Worm (Caenorhabditis elegans) whole organism, L2 larva: Measurements from ENCODE around the gene W09D6.1.
"Not testable (repeated sequence)": the region's sequence is repeated elsewhere in the genome, so short reads cannot be mapped to it uniquely, and the experiment has no call there.

Experiments
- C34F6.9 ChIP-seq: fragments of 150-350 bp; optimal IDR thresholded peaks from 2 replicates; lab custom pipeline; 2014; ENCODE audit warnings: missing biosample characterization, missing genetic modification characterization
- F13H6.1 ChIP-seq: sonication (generic microtip); optimal IDR thresholded peaks from 2 replicates; lab custom pipeline; 2016; ENCODE audit warnings: missing genetic modification characterization, missing compliant biosample characterization
- R02D3.7 ChIP-seq: fragments of 150-350 bp; optimal IDR thresholded peaks from 2 replicates; lab custom pipeline; 2014; ENCODE audit warnings: missing biosample characterization, missing genetic modification characterization
- Y55F3AM.14 ChIP-seq: fragments of 200-800 bp; sonication (Bioruptor generic); optimal IDR thresholded peaks from 2 replicates; lab custom pipeline; 2018; ENCODE audit warnings: mild to moderate bottlenecking, missing genetic modification characterization, missing compliant biosample characterization
- ZK546.5 ChIP-seq: sonication (generic microtip); optimal IDR thresholded peaks from 2 replicates; lab custom pipeline; 2017; ENCODE audit warnings: missing biosample characterization, missing genetic modification characterization
- alr-1 ChIP-seq: fragments of 150-350 bp; optimal IDR thresholded peaks from 2 replicates; lab custom pipeline; 2014; ENCODE audit warnings: missing biosample characterization, missing genetic modification characterization
- aly-2 ChIP-seq: fragments of 150-350 bp; optimal IDR thresholded peaks from 2 replicates; lab custom pipeline; 2014; ENCODE audit warnings: missing biosample characterization, missing genetic modification characterization
- ama-1 ChIP-seq: fragments of 150-350 bp; optimal IDR thresholded peaks from 2 replicates; lab custom pipeline; 2018; ENCODE audit warnings: inconsistent platforms
- blmp-1 ChIP-seq: sonication (generic microtip); optimal IDR thresholded peaks from 2 replicates; lab custom pipeline; 2017; ENCODE audit warnings: missing genetic modification characterization, mild to moderate bottlenecking, missing compliant biosample characterization, antibody characterized with exemption, moderate library complexity; ENCODE audit not compliant: insufficient read depth
- ceh-16 ChIP-seq: fragments of 150-350 bp; optimal IDR thresholded peaks from 2 replicates; lab custom pipeline; 2014; ENCODE audit warnings: missing biosample characterization, missing genetic modification characterization
- ceh-82 ChIP-seq: fragments of 150-350 bp; optimal IDR thresholded peaks from 2 replicates; lab custom pipeline; 2014; ENCODE audit warnings: missing biosample characterization, missing genetic modification characterization
- crh-2 ChIP-seq: sonication (generic microtip); optimal IDR thresholded peaks from 2 replicates; lab custom pipeline; 2017; ENCODE audit warnings: missing biosample characterization, missing genetic modification characterization
- dmd-4 ChIP-seq: sonication (generic microtip); optimal IDR thresholded peaks from 2 replicates; lab custom pipeline; 2017; ENCODE audit warnings: missing biosample characterization, missing genetic modification characterization
- egl-27 ChIP-seq: sonication (generic microtip); optimal IDR thresholded peaks from 3 replicates; lab custom pipeline; 2017; ENCODE audit warnings: missing biosample characterization, missing genetic modification reagents, missing genetic modification characterization
- elt-1 ChIP-seq: fragments of 150-350 bp; optimal IDR thresholded peaks from 2 replicates; lab custom pipeline; 2014; ENCODE audit warnings: missing biosample characterization, missing genetic modification characterization
- elt-3 ChIP-seq: sonication (generic microtip); optimal IDR thresholded peaks from 2 replicates; lab custom pipeline; 2017; ENCODE audit warnings: missing biosample characterization, missing genetic modification characterization
- fos-1 ChIP-seq: fragments of 150-350 bp; optimal IDR thresholded peaks from 2 replicates; lab custom pipeline; 2014; ENCODE audit warnings: missing biosample characterization, missing genetic modification characterization
- gmeb-1 ChIP-seq: fragments of 150-350 bp; optimal IDR thresholded peaks from 2 replicates; lab custom pipeline; 2014; ENCODE audit warnings: missing biosample characterization, missing genetic modification characterization
- lin-11 ChIP-seq: fragments of 150-350 bp; sonication (generic microtip); optimal IDR thresholded peaks from 2 replicates; lab custom pipeline; 2014; ENCODE audit warnings: missing biosample characterization, missing genetic modification characterization, inconsistent platforms, mixed read lengths
- lin-13 ChIP-seq: fragments of 150-350 bp; optimal IDR thresholded peaks from 2 replicates; lab custom pipeline; 2014; ENCODE audit warnings: missing biosample characterization, missing genetic modification reagents, missing genetic modification characterization
- lin-39 ChIP-seq: fragments of 150-350 bp; optimal IDR thresholded peaks from 2 replicates; lab custom pipeline; 2014; ENCODE audit warnings: missing biosample characterization, missing genetic modification reagents, missing genetic modification characterization
- lsy-2 ChIP-seq, 2 experiments: fragments of 150-350 bp in 1 of 2; sonication (generic microtip) in 1 of 2; optimal IDR thresholded peaks; 2 replicates each; lab custom pipeline; 2014 to 2017; ENCODE audit warnings: missing biosample characterization in 2 of 2, missing genetic modification characterization in 2 of 2
- mab-5 ChIP-seq: fragments of 150-350 bp; optimal IDR thresholded peaks from 2 replicates; lab custom pipeline; 2014; ENCODE audit warnings: missing biosample characterization, missing genetic modification characterization
- mdl-1 ChIP-seq, 2 experiments: fragments of 150-350 bp in 1 of 2; sonication (generic microtip) in 1 of 2; optimal IDR thresholded peaks; 2 replicates each; lab custom pipeline; 2017; ENCODE audit warnings: missing biosample characterization in 2 of 2, missing genetic modification characterization in 2 of 2
- nhr-11 ChIP-seq: fragments of 150-350 bp; optimal IDR thresholded peaks from 2 replicates; lab custom pipeline; 2014; ENCODE audit warnings: missing biosample characterization, missing genetic modification characterization
- nhr-12 ChIP-seq: fragments of 150-350 bp; optimal IDR thresholded peaks from 2 replicates; lab custom pipeline; 2014; ENCODE audit warnings: missing biosample characterization, missing genetic modification characterization
- nhr-129 ChIP-seq: fragments of 150-350 bp; optimal IDR thresholded peaks from 2 replicates; lab custom pipeline; 2014; ENCODE audit warnings: missing biosample characterization, missing genetic modification characterization
- nhr-21 ChIP-seq: fragments of 150-350 bp; optimal IDR thresholded peaks from 2 replicates; lab custom pipeline; 2014; ENCODE audit warnings: missing biosample characterization, missing genetic modification characterization
- nhr-23 ChIP-seq: fragments of 150-350 bp; optimal IDR thresholded peaks from 2 replicates; lab custom pipeline; 2014; ENCODE audit warnings: missing biosample characterization, missing genetic modification reagents, missing genetic modification characterization
- nhr-25 ChIP-seq: fragments of 150-350 bp; sonication (generic microtip); optimal IDR thresholded peaks from 3 replicates; lab custom pipeline; 2014; ENCODE audit warnings: missing biosample characterization, missing genetic modification characterization
- nhr-6 ChIP-seq: fragments of 150-350 bp; optimal IDR thresholded peaks from 2 replicates; lab custom pipeline; 2014; ENCODE audit warnings: missing biosample characterization, missing genetic modification characterization
- nhr-77 ChIP-seq: fragments of 150-350 bp; optimal IDR thresholded peaks from 2 replicates; lab custom pipeline; 2014; ENCODE audit warnings: missing biosample characterization, missing genetic modification characterization
- peb-1 ChIP-seq: fragments of 150-350 bp; optimal IDR thresholded peaks from 2 replicates; lab custom pipeline; 2014; ENCODE audit warnings: missing biosample characterization, missing genetic modification characterization
- sem-4 ChIP-seq: fragments of 150-350 bp; optimal IDR thresholded peaks from 2 replicates; lab custom pipeline; 2014; ENCODE audit warnings: missing biosample characterization, missing genetic modification reagents, missing genetic modification characterization
- skn-1 ChIP-seq: sonication (generic microtip); optimal IDR thresholded peaks from 2 replicates; lab custom pipeline; 2017; ENCODE audit warnings: missing biosample characterization, missing genetic modification characterization
- sma-3 ChIP-seq: sonication (generic microtip); optimal IDR thresholded peaks from 2 replicates; lab custom pipeline; 2016; ENCODE audit warnings: missing genetic modification reagents, missing genetic modification characterization, missing compliant biosample characterization
- snpc-4 ChIP-seq: fragments of 150-350 bp; optimal IDR thresholded peaks from 2 replicates; lab custom pipeline; 2014; ENCODE audit warnings: missing biosample characterization, missing genetic modification characterization
- unc-39 ChIP-seq: fragments of 150-350 bp; optimal IDR thresholded peaks from 2 replicates; lab custom pipeline; 2014; ENCODE audit warnings: missing biosample characterization, missing genetic modification characterization
- unc-55 ChIP-seq: fragments of 150-350 bp; sonication (generic microtip); optimal IDR thresholded peaks from 3 replicates; lab custom pipeline; 2014; ENCODE audit warnings: missing biosample characterization, missing genetic modification reagents, missing genetic modification characterization
- unc-62 ChIP-seq: fragments of 150-350 bp; optimal IDR thresholded peaks from 2 replicates; lab custom pipeline; 2014; ENCODE audit warnings: missing biosample characterization, missing genetic modification reagents, missing genetic modification characterization
- zag-1 ChIP-seq: fragments of 150-350 bp; optimal IDR thresholded peaks from 2 replicates; lab custom pipeline; 2014; ENCODE audit warnings: missing biosample characterization, missing genetic modification characterization
- ztf-4 ChIP-seq: fragments of 150-350 bp; optimal IDR thresholded peaks from 2 replicates; lab custom pipeline; 2014; ENCODE audit warnings: missing biosample characterization, missing genetic modification characterization

Gene W09D6.1

ce11 chrIII:11026516-11027048 lies 42.1 kb upstream of the W09D6.1 start, which contains the start of gene Y48A6B.7 (continued):
- TF ChIP-seq nhr-11 (tag; lab: Kevin White, UChicago) (no peak), lin-39 (tag; lab: Kevin White, UChicago) (no peak), nhr-129 (no peak), nhr-25 (tag; lab: Kevin White, UChicago) (no peak), lsy-2 (tag; optimal IDR thresholded peaks at IDR 0.05; lab: Kevin White, UChicago) (no peak)

ce11 chrIII:11029337-11029736 lies 39.3 kb upstream of the W09D6.1 start, which contains the start of gene Y48A6B.8:
Gene Y48A6B.8 (minus strand): TSS chrIII:11029437.
- TF ChIP-seq nhr-21; nhr-23 (tag; lab: Kevin White, UChicago); dmd-4 (tag; lab: Kevin White, UChicago): not testable (repeated sequence)

DNA sequence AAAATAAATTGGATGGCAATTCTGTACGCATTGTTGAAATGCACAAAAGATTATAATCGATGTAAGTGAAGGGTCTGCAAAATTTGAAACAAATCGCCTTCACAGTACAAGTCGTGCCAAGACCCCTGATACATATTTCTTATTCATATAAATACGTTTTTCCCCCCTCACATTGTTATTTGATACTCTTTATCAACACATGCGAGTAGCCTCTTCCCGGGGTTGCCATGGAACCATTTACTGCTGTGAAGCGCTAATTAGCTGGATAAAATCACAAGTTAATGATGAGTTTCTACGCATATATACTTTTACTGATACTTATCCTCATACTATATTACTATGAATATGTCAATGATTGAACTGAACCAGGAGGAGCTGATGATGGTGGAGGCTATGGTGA lies 37.3 kb upstream of the W09D6.1 start, which contains the start of gene Y48A6B.14:
Gene Y48A6B.14, plus strand, starts transcription at position 301 of the 400 bp plus-strand sequence.
- no peak for TF ChIP-seq unc-39 (tag; lab: Kevin White, UChicago)
- no peak for TF ChIP-seq lin-39 (tag; lab: Kevin White, UChicago)
- no peak for TF ChIP-seq unc-62 (GFP tag; lab: Kevin White, UChicago)
- no peak for TF ChIP-seq unc-55 (GFP tag; lab: Kevin White, UChicago)
- no peak for TF ChIP-seq lin-13 (GFP tag; lab: Kevin White, UChicago)
- no peak for TF ChIP-seq peb-1
- TF ChIP-seq alr-1 (tag; lab: Kevin White, UChicago): no peak
- no peak for TF ChIP-seq nhr-21
- TF ChIP-seq crh-2 (tag; lab: Kevin White, UChicago): no peak
- no peak for TF ChIP-seq ZK546.5 (tag; lab: Kevin White, UChicago)
- no peak for TF ChIP-seq nhr-23 (tag; lab: Kevin White, UChicago)
- TF ChIP-seq ztf-4 (tag; lab: Kevin White, UChicago): no peak
- TF ChIP-seq gmeb-1 (tag; lab: Kevin White, UChicago): no peak
- TF ChIP-seq snpc-4 (tag; lab: Kevin White, UChicago): no peak
- no peak for TF ChIP-seq Y55F3AM.14 (GFP tag; lab: Kevin White, UChicago)

DNA sequence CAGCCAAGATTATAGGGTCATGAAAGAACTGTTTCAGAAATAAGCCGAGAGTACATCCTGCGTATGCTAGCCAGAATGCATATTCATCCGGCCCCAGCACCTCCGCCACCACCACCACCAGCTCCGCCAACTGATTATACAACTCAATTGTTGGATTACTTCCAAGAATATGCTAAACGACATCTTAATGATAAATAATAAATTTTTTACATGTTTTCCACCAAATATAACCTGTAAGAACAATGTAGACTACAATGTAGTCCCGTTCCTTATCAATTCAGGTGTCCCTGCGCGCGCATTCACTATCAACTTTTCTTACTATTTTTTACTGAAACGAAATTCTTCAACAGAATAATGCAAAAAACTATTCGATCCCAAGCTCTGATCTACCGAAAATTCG lies 35.8 kb upstream of the W09D6.1 start, which contains the start of gene Y48A6B.9:
Gene Y48A6B.9, plus strand, starts transcription at position 301 of the 400 bp plus-strand sequence.
- TF ChIP-seq mdl-1 (tag; optimal IDR thresholded peaks at IDR 0.05; lab: Kevin White, UChicago): no peak
- TF ChIP-seq ceh-16 (tag; lab: Kevin White, UChicago): no peak
- no peak for TF ChIP-seq nhr-25 (tag; lab: Kevin White, UChicago)
- TF ChIP-seq nhr-6 (tag; lab: Kevin White, UChicago): no peak
- no peak for TF ChIP-seq zag-1 (tag; lab: Kevin White, UChicago)
- no peak for TF ChIP-seq dmd-4 (tag; lab: Kevin White, UChicago)
- TF ChIP-seq skn-1 (tag; lab: Kevin White, UChicago): no peak
- no peak for TF ChIP-seq blmp-1 (tag; lab: Kevin White, UChicago)
- TF ChIP-seq Y55F3AM.14 (GFP tag; lab: Kevin White, UChicago): no peak
- TF ChIP-seq alr-1 (tag; lab: Kevin White, UChicago): no peak
- TF ChIP-seq mab-5 (tag; lab: Kevin White, UChicago): no peak
- TF ChIP-seq elt-1: no peak
- no peak for TF ChIP-seq ZK546.5 (tag; lab: Kevin White, UChicago)

DNA sequence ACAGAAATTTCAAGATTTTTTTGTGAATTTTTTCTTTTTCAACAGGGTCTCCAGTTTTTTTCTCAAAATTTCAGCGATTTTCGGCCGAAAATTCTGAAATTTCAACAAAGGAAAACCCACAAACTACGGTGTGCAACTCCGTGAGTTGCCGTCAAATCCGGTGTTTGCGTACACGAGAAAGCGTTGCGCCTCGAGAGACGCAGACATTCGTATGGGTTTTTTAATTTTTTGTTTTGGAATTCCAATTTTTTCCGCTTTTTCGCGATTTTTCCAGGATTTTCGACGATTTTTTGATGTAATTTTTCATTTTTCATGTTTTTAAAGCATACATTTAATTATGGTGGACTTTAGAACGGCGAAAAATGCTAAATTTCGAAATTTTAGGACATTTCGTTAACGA lies 32.5 kb upstream of the W09D6.1 start:
- peak; percentile 45 for TF ChIP-seq nhr-12 (tag; lab: Kevin White, UChicago)
- TF ChIP-seq nhr-6 (tag; lab: Kevin White, UChicago): peak; percentile 35
- TF ChIP-seq C34F6.9 (tag; lab: Kevin White, UChicago): peak; percentile 77
- peak; percentile 26 for TF ChIP-seq blmp-1 (tag; lab: Kevin White, UChicago)
- peak; percentile 6 for TF ChIP-seq ama-1 (lab: Kevin White, UChicago)
- peak; percentile 78 for TF ChIP-seq unc-55 (GFP tag; lab: Kevin White, UChicago)
- peak; percentile 60 for TF ChIP-seq F13H6.1 (tag; lab: Kevin White, UChicago)
- TF ChIP-seq lin-13 (GFP tag; lab: Kevin White, UChicago): peak; percentile 66
- peak; percentile 43 for TF ChIP-seq nhr-21
- TF ChIP-seq elt-3: no peak
- peak; percentile 55 for TF ChIP-seq nhr-129
- peak; percentile 7 for TF ChIP-seq sem-4
- no peak for TF ChIP-seq R02D3.7
- peak; percentile 67 for TF ChIP-seq lin-11 (tag; lab: Kevin White, UChicago)
- TF ChIP-seq nhr-25 (tag; lab: Kevin White, UChicago): peak; percentile 66
- peak; percentile 73 for TF ChIP-seq mab-5 (tag; lab: Kevin White, UChicago)
- peak; percentile 53 for TF ChIP-seq sma-3
- TF ChIP-seq skn-1 (tag; lab: Kevin White, UChicago): no peak
- peak; percentile 93 to 98 for TF ChIP-seq lsy-2 (tag; optimal IDR thresholded peaks at IDR 0.05; lab: Kevin White, UChicago)
- TF ChIP-seq snpc-4 (tag; lab: Kevin White, UChicago): peak; percentile 46
- no peak for TF ChIP-seq aly-2 (tag; lab: Kevin White, UChicago)
- TF ChIP-seq egl-27 (tag; lab: Kevin White, UChicago): peak; percentile 63
- TF ChIP-seq ceh-82 (tag; lab: Kevin White, UChicago): no peak
- TF ChIP-seq dmd-4 (tag; lab: Kevin White, UChicago): no peak
- TF ChIP-seq crh-2 (tag; lab: Kevin White, UChicago): peak; percentile 67
- no peak for TF ChIP-seq nhr-77 (tag; lab: Kevin White, UChicago)
- TF ChIP-seq gmeb-1 (tag; lab: Kevin White, UChicago): peak; percentile 85
- TF ChIP-seq fos-1 (tag; lab: Kevin White, UChicago): peak; percentile 14
